Worm (Caenorhabditis elegans) whole organism, L2 larva: ENCODE results near the gene ZK666.1.
A peak's percentile ranks its signal among the peaks of the same experiment; 100 is the strongest.

Experiments
- C34F6.9 ChIP-seq: fragments of 150-350 bp; optimal IDR thresholded peaks from 2 replicates; lab custom pipeline; 2014; ENCODE audit warnings: missing biosample characterization, missing genetic modification characterization
- Y55F3AM.14 ChIP-seq: fragments of 200-800 bp; sonication (Bioruptor generic); optimal IDR thresholded peaks from 2 replicates; lab custom pipeline; 2018; ENCODE audit warnings: mild to moderate bottlenecking, missing genetic modification characterization, missing compliant biosample characterization
- ZK546.5 ChIP-seq: sonication (generic microtip); optimal IDR thresholded peaks from 2 replicates; lab custom pipeline; 2017; ENCODE audit warnings: missing biosample characterization, missing genetic modification characterization
- alr-1 ChIP-seq: fragments of 150-350 bp; optimal IDR thresholded peaks from 2 replicates; lab custom pipeline; 2014; ENCODE audit warnings: missing biosample characterization, missing genetic modification characterization
- aly-2 ChIP-seq: fragments of 150-350 bp; optimal IDR thresholded peaks from 2 replicates; lab custom pipeline; 2014; ENCODE audit warnings: missing biosample characterization, missing genetic modification characterization
- ama-1 ChIP-seq: fragments of 150-350 bp; optimal IDR thresholded peaks from 2 replicates; lab custom pipeline; 2018; ENCODE audit warnings: inconsistent platforms
- ceh-16 ChIP-seq: fragments of 150-350 bp; optimal IDR thresholded peaks from 2 replicates; lab custom pipeline; 2014; ENCODE audit warnings: missing biosample characterization, missing genetic modification characterization
- crh-2 ChIP-seq: sonication (generic microtip); optimal IDR thresholded peaks from 2 replicates; lab custom pipeline; 2017; ENCODE audit warnings: missing biosample characterization, missing genetic modification characterization
- elt-1 ChIP-seq: fragments of 150-350 bp; optimal IDR thresholded peaks from 2 replicates; lab custom pipeline; 2014; ENCODE audit warnings: missing biosample characterization, missing genetic modification characterization
- elt-3 ChIP-seq: sonication (generic microtip); optimal IDR thresholded peaks from 2 replicates; lab custom pipeline; 2017; ENCODE audit warnings: missing biosample characterization, missing genetic modification characterization
- fos-1 ChIP-seq: fragments of 150-350 bp; optimal IDR thresholded peaks from 2 replicates; lab custom pipeline; 2014; ENCODE audit warnings: missing biosample characterization, missing genetic modification characterization
- gmeb-1 ChIP-seq: fragments of 150-350 bp; optimal IDR thresholded peaks from 2 replicates; lab custom pipeline; 2014; ENCODE audit warnings: missing biosample characterization, missing genetic modification characterization
- lin-11 ChIP-seq: fragments of 150-350 bp; sonication (generic microtip); optimal IDR thresholded peaks from 2 replicates; lab custom pipeline; 2014; ENCODE audit warnings: missing biosample characterization, missing genetic modification characterization, inconsistent platforms, mixed read lengths
- lin-13 ChIP-seq: fragments of 150-350 bp; optimal IDR thresholded peaks from 2 replicates; lab custom pipeline; 2014; ENCODE audit warnings: missing biosample characterization, missing genetic modification reagents, missing genetic modification characterization
- lin-39 ChIP-seq: fragments of 150-350 bp; optimal IDR thresholded peaks from 2 replicates; lab custom pipeline; 2014; ENCODE audit warnings: missing biosample characterization, missing genetic modification reagents, missing genetic modification characterization
- mab-5 ChIP-seq: fragments of 150-350 bp; optimal IDR thresholded peaks from 2 replicates; lab custom pipeline; 2014; ENCODE audit warnings: missing biosample characterization, missing genetic modification characterization
- nhr-10 ChIP-seq: sonication (generic microtip); optimal IDR thresholded peaks from 2 replicates; lab custom pipeline; 2017; ENCODE audit warnings: missing biosample characterization, missing genetic modification characterization
- nhr-11 ChIP-seq: fragments of 150-350 bp; optimal IDR thresholded peaks from 2 replicates; lab custom pipeline; 2014; ENCODE audit warnings: missing biosample characterization, missing genetic modification characterization
- nhr-237 ChIP-seq: fragments of 150-350 bp; optimal IDR thresholded peaks from 2 replicates; lab custom pipeline; 2014; ENCODE audit warnings: missing biosample characterization, missing genetic modification characterization
- nhr-6 ChIP-seq: fragments of 150-350 bp; optimal IDR thresholded peaks from 2 replicates; lab custom pipeline; 2014; ENCODE audit warnings: missing biosample characterization, missing genetic modification characterization
- peb-1 ChIP-seq: fragments of 150-350 bp; optimal IDR thresholded peaks from 2 replicates; lab custom pipeline; 2014; ENCODE audit warnings: missing biosample characterization, missing genetic modification characterization
- sem-4 ChIP-seq: fragments of 150-350 bp; optimal IDR thresholded peaks from 2 replicates; lab custom pipeline; 2014; ENCODE audit warnings: missing biosample characterization, missing genetic modification reagents, missing genetic modification characterization
- skn-1 ChIP-seq: sonication (generic microtip); optimal IDR thresholded peaks from 2 replicates; lab custom pipeline; 2017; ENCODE audit warnings: missing biosample characterization, missing genetic modification characterization
- sma-3 ChIP-seq: sonication (generic microtip); optimal IDR thresholded peaks from 2 replicates; lab custom pipeline; 2016; ENCODE audit warnings: missing genetic modification reagents, missing genetic modification characterization, missing compliant biosample characterization
- sma-9 ChIP-seq, 2 experiments: fragments of 150-350 bp in 1 of 2; sonication (generic microtip) in 1 of 2; optimal IDR thresholded peaks; 2 replicates each; lab custom pipeline; 2014 to 2016; ENCODE audit warnings: missing genetic modification characterization in 2 of 2, mild to moderate bottlenecking in 1 of 2, missing biosample characterization in 1 of 2, missing compliant biosample characterization in 1 of 2, missing genetic modification reagents in 1 of 2, moderate library complexity in 1 of 2
- snpc-4 ChIP-seq: fragments of 150-350 bp; optimal IDR thresholded peaks from 2 replicates; lab custom pipeline; 2014; ENCODE audit warnings: missing biosample characterization, missing genetic modification characterization
- unc-55 ChIP-seq: fragments of 150-350 bp; sonication (generic microtip); optimal IDR thresholded peaks from 3 replicates; lab custom pipeline; 2014; ENCODE audit warnings: missing biosample characterization, missing genetic modification reagents, missing genetic modification characterization
- unc-62 ChIP-seq: fragments of 150-350 bp; optimal IDR thresholded peaks from 2 replicates; lab custom pipeline; 2014; ENCODE audit warnings: missing biosample characterization, missing genetic modification reagents, missing genetic modification characterization
- zag-1 ChIP-seq: fragments of 150-350 bp; optimal IDR thresholded peaks from 2 replicates; lab custom pipeline; 2014; ENCODE audit warnings: missing biosample characterization, missing genetic modification characterization

The ZK666.1 gene

ce11 chrII:10485640-10486039 is 14.5 kb upstream of the ZK666.1 start:
- no peak for TF ChIP-seq ama-1 (lab: Kevin White, UChicago)
- peak; percentile 55 for TF ChIP-seq fos-1 (tag; lab: Kevin White, UChicago)

DNA sequence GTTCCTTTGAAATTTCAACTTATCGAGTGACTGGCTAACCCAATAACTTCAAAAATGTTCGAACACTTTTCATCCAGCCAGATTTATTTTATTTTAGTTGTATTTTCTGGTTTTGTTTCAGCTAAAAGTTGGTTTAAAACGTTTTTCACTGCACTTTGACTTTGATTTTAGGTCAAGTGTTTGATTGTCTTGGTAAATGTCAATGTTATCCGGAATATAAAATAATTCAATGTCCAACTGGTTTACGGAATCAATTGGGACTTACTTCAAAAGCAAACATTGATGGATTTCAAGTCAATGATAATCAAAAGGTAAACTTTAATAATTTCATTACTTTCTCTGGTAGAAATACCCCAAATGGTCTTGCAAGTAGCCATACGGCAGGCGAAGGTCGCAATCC is 12.7 kb upstream of the ZK666.1 start:
- no peak for TF ChIP-seq zag-1 (tag; lab: Kevin White, UChicago)

ce11 chrII:10482899-10483298 is 11.8 kb upstream of the ZK666.1 start:
- TF ChIP-seq lin-13 (no peak), fos-1 (tag; lab: Kevin White, UChicago) (peak; percentile 24), gmeb-1 (no peak), lin-39 (tag; lab: Kevin White, UChicago) (no peak), nhr-237 (no peak), skn-1 (no peak), Y55F3AM.14 (GFP tag; lab: Kevin White, UChicago) (no peak)

- TF ChIP-seq ceh-16 (no peak), sem-4 (tag; lab: Kevin White, UChicago) (no peak), ZK546.5 (no peak), fos-1 (tag; lab: Kevin White, UChicago) (peak; percentile 28)
Measured at ce11 chrII:10481824-10482556, 10.8 kb upstream of the ZK666.1 start, which contains the start of the genes clec-60 and ZK666.11. TSS of gene clec-60 (minus strand) at chrII:10481874. TSS of gene ZK666.11 (plus strand) at chrII:10482522.

DNA sequence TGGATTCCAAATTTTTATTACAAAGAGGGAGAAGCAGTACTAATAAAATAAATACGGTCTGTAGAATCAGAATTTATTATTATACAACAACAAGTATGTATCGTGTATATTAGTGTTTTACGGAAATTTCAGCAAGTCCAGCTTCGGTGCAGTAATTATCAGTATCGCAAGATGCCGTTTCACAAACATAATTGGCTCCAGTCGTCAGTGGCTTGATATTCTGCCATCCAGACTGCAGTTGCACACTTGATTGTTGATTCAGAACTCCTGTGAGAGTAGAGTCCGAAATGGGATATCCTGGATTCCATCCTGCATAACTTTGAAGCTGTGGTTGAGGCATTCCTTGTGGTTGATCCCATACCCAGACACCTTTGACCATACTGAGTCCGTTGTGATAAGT is 8.9 kb upstream of the ZK666.1 start:
- TF ChIP-seq sma-9 (GFP tag; optimal IDR thresholded peaks at IDR 0.05; lab: Kevin White, UChicago) (no peak), sma-9 (tag; optimal IDR thresholded peaks at IDR 0.05; lab: Kevin White, UChicago) (no peak)

- no peak for TF ChIP-seq elt-1
- TF ChIP-seq sma-9 (GFP tag; optimal IDR thresholded peaks at IDR 0.05; lab: Kevin White, UChicago) = no peak
- TF ChIP-seq sma-9 (tag; optimal IDR thresholded peaks at IDR 0.05; lab: Kevin White, UChicago) = no peak
- no peak for TF ChIP-seq C34F6.9 (tag; lab: Kevin White, UChicago)
- no peak for TF ChIP-seq sma-3
- TF ChIP-seq lin-13 = no peak
- TF ChIP-seq snpc-4 (tag; lab: Kevin White, UChicago) = no peak
- TF ChIP-seq lin-11 = no peak
- TF ChIP-seq ceh-16 = no peak
- no peak for TF ChIP-seq nhr-10 (tag; lab: Kevin White, UChicago)
- TF ChIP-seq nhr-237 = no peak
- TF ChIP-seq ZK546.5 = no peak
- TF ChIP-seq skn-1 = no peak
- no peak for TF ChIP-seq aly-2 (tag; lab: Kevin White, UChicago)
- no peak for TF ChIP-seq unc-62
- TF ChIP-seq lin-39 (tag; lab: Kevin White, UChicago) = no peak
- no peak for TF ChIP-seq peb-1
- no peak for TF ChIP-seq unc-55 (GFP tag; lab: Kevin White, UChicago)
- TF ChIP-seq alr-1 (tag; lab: Kevin White, UChicago) = no peak
- no peak for TF ChIP-seq ama-1 (lab: Kevin White, UChicago)
Measured at ce11 chrII:10479348-10479747, 8.2 kb upstream of the ZK666.1 start, which contains the start of gene clec-59. TSS of gene clec-59 (minus strand) at chrII:10479448.

DNA sequence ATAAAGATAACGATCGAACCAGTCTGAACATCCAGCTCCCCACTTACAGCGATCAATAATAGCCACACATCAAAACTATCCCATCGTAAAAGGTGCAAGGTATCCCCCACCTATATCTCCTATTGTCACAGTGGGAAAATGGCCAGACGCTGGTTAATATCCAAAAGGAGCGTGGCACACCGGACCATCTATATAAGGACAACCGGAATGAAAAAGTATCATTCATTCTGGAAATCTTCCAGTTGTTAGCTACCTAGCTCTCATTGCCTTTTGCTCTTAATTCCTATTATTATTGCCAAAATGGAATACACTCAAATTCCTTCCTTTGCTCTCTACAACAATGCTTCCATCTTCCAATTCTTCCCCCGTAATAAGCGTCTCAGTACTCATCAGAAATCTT is 5.8 kb upstream of the ZK666.1 start, which contains the start of gene ZK666.4:
TSS of gene ZK666.4 (plus strand) at position 301 of the 400 bp plus-strand sequence.
- TF ChIP-seq mab-5 (tag; lab: Kevin White, UChicago) (no peak), peb-1 (no peak), nhr-6 (tag; lab: Kevin White, UChicago) (no peak)

DNA sequence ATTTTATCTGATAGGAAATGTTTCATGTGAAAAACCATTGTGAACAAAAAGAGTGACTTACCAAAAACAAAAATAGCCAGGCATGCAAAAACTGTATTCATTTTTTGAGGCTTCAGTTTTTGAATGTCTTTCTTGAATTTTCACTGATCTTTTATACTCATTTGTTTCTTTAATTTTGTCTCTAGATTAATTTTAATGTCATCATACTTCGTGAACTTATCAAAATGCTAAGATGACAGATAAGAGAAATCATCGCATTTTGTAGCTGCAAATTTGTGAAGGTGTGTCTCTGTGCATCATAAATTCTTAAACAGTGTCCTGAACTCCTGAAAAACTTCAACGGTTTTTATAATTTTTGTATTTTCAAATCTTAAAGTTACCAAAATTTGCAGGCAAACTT is 4.9 kb upstream of the ZK666.1 start, which contains the start of gene clec-58:
TSS of gene clec-58 (minus strand) at position 101 of the 400 bp plus-strand sequence.
- no peak for TF ChIP-seq elt-3 (tag; lab: Kevin White, UChicago)
- no peak for TF ChIP-seq crh-2 (tag; lab: Kevin White, UChicago)
- no peak for TF ChIP-seq nhr-11 (tag; lab: Kevin White, UChicago)
